Worm (Caenorhabditis elegans): ENCODE data around the gene col-41.

The col-41 gene

DNA sequence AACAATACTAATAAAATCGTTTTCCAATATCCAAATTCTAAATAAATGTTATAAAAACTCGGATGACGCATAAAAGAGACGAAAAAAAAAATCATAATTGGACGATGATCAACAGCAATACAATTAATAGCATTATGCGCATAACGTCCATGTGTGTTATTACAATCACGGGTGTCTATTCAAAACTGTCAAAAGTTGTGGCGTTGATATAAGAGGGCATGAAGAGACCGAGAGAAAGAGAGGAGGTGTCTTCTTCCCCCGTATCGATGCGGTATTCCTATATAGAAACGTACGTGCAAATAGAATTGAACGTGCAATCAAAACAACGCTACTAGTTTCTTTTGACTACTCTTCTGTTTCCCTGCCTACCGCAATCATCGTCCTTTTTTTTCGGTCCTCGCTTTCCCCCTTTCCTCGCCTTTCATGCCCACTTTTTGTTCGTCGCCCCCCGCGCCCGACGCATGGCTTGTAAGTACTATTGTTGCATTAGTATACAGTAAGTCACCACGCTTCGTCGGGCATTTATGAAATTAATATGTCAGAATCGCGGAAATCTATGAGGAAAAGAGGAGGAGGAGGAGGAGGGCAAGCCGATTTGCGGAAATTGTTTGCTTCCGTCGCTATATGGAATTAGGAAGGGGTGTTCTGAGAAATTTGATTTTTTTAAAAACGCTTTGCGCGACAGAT is 45.7 kb upstream of the col-41 start (continued):
- TF ChIP-seq lin-13 (GFP tag; optimal IDR thresholded peaks at IDR 0.05) (no peak), hif-1 (tag; optimal IDR thresholded peaks at IDR 0.05) (peak in 1 of 2 experiments; percentile 68), pqm-1 (tag; optimal IDR thresholded peaks at IDR 0.05) (peak; percentile 20), lsy-2 (tag; optimal IDR thresholded peaks at IDR 0.05) (peak in 1 of 2 experiments; percentile 40), daf-16 (GFP tag; optimal IDR thresholded peaks at IDR 0.05) (no peak), daf-16 (tag; optimal IDR thresholded peaks at IDR 0.05) (peak; percentile 62), mxl-3 (GFP tag; optimal IDR thresholded peaks at IDR 0.05) (peak; percentile 79), pha-4 (GFP tag; IDR thresholded peaks at IDR 0.05) (no peak), pha-4 (tag; optimal IDR thresholded peaks at IDR 0.05) (peak; percentile 81), nhr-10 (tag; optimal IDR thresholded peaks at IDR 0.05) (no peak), nhr-42 (GFP tag; IDR thresholded peaks at IDR 0.05) (no peak), Y5F2A.4 (GFP tag; optimal IDR thresholded peaks at IDR 0.05) (no peak), dmd-6 (GFP tag; IDR thresholded peaks at IDR 0.05) (peak; percentile 70)

ce11 chrX:15221107-15221506 is 44.8 kb upstream of the col-41 start:
- no peak for TF ChIP-seq nhr-25 (tag; optimal IDR thresholded peaks at IDR 0.05; ENCODE audit: borderline replicate concordance, insufficient read depth)
- peak; percentile 61 for TF ChIP-seq aha-1 (tag)
- no peak for TF ChIP-seq F37D6.2 (tag; optimal IDR thresholded peaks at IDR 0.05)
- peak; percentile 80 for TF ChIP-seq set-16 (GFP tag; IDR thresholded peaks at IDR 0.05)
- TF ChIP-seq ceh-28 (tag; optimal IDR thresholded peaks at IDR 0.05), result no peak
- TF ChIP-seq dpl-1 (GFP tag; optimal IDR thresholded peaks at IDR 0.05), result no peak
- TF ChIP-seq zfp-2 (tag; optimal IDR thresholded peaks at IDR 0.05), result no peak
- 0 out of 2 replicates have a peak, but pooled peaks have one; percentile 25 for TF ChIP-seq vab-7 (GFP tag; IDR thresholded peaks at IDR 0.05)

- TF ChIP-seq aha-1 (tag) (peak; percentile 92), nhr-237 (tag; optimal IDR thresholded peaks at IDR 0.05) (no peak), unc-62 (GFP tag; optimal IDR thresholded peaks at IDR 0.05 in 1 of 2) (peak in 1 of 2 experiments; percentile 60), unc-62 (tag; optimal IDR thresholded peaks at IDR 0.05) (no peak)
Observed at ce11 chrX:15215272-15215671, 39.0 kb upstream of the col-41 start.

DNA sequence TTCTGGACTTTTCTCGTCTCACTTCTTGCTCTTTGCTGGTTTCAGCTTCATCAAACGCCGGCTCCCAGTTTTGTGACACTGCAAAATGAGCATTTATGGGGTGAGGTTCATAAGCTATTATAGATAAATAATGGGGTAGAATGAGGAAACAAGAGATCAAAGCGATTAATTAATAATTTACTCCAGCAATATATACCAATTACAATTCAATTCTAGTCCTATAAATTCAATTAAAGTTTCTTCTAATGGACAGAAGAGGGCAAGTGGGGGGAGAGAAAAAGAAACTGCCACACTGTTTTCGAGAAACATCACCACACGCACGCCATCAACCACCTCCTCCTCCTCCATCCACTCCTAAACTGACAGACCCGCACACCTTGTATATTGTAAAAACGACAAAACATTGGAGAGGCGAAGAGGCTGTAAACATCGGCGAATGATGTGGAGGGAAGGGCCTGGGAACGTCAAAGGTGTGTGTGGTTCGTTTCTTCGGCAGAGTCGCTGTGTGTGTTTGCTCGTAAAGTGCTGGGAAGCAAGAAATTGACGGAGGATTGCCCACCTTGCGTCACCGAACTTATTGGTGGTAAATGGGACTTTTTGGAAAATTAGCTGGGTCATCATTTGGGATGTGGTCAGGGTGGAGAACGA is 37.0 kb upstream of the col-41 start, which contains the start of the genes H03A11.13 and famk-1:
Gene H03A11.13 (minus strand): TSS at position 51 of the 648 bp plus-strand sequence.
Gene famk-1 (minus strand): TSS at position 78 of the 648 bp plus-strand sequence.
- TF ChIP-seq hmg-1.1 (GFP tag; IDR thresholded peaks at IDR 0.05) (0 out of 2 replicates have a peak, but pooled peaks have one; percentile 24), lin-38 (GFP tag; IDR thresholded peaks at IDR 0.05) (no peak), set-16 (GFP tag; IDR thresholded peaks at IDR 0.05) (no peak), ces-1 (GFP tag; optimal IDR thresholded peaks at IDR 0.05) (no peak), daf-12 (tag; optimal IDR thresholded peaks at IDR 0.05) (no peak), lim-7 (GFP tag; IDR thresholded peaks at IDR 0.05) (no peak), unc-62 (GFP tag; optimal IDR thresholded peaks at IDR 0.05 in 1 of 2) (peak in 1 of 2 experiments; percentile 64), unc-62 (tag; optimal IDR thresholded peaks at IDR 0.05) (no peak), ztf-7 (tag; optimal IDR thresholded peaks at IDR 0.05) (no peak), lin-39 (tag; optimal IDR thresholded peaks at IDR 0.05) (no peak), dmd-6 (GFP tag; IDR thresholded peaks at IDR 0.05) (no peak)

ce11 chrX:15200720-15201119 is 24.4 kb upstream of the col-41 start:
- TF ChIP-seq Y48G9A.11 (GFP tag; IDR thresholded peaks at IDR 0.05) (peak; percentile 90), cey-2 (tag; optimal IDR thresholded peaks at IDR 0.05; ENCODE audit: borderline replicate concordance, insufficient read depth) (no peak), nhr-42 (GFP tag; IDR thresholded peaks at IDR 0.05) (peak; percentile 84), nhr-25 (tag; optimal IDR thresholded peaks at IDR 0.05; ENCODE audit: borderline replicate concordance, insufficient read depth) (peak; percentile 68), mep-1 (tag; optimal IDR thresholded peaks at IDR 0.05) (peak; percentile 76), ama-1 (optimal IDR thresholded peaks at IDR 0.05) (no peak), ztf-11 (tag; optimal IDR thresholded peaks at IDR 0.05) (no peak), ceh-20 (GFP tag; IDR thresholded peaks at IDR 0.05) (peak; percentile 94), madf-9 (GFP tag; conservative IDR thresholded peaks at IDR 0.05) (peak; percentile 89), arid-1 (GFP tag; conservative IDR thresholded peaks at IDR 0.05) (peak; percentile 95), ceh-44 (GFP tag; IDR thresholded peaks at IDR 0.05) (peak; percentile 91; the same call in 1 of the 2 replicates), pha-4 (GFP tag; IDR thresholded peaks at IDR 0.05) (peak; percentile 90), pha-4 (tag; optimal IDR thresholded peaks at IDR 0.05) (no peak), dve-1 (tag; optimal IDR thresholded peaks at IDR 0.05; ENCODE audit: insufficient read depth) (peak; percentile 80), ceh-28 (tag; optimal IDR thresholded peaks at IDR 0.05) (no peak), lsy-2 (tag; optimal IDR thresholded peaks at IDR 0.05) (peak in 1 of 2 experiments; percentile 59)
